Fruit fly (Drosophila melanogaster): Measurements from ENCODE around the gene RhoGAP15B.

RhoGAP15B gene

DNA sequence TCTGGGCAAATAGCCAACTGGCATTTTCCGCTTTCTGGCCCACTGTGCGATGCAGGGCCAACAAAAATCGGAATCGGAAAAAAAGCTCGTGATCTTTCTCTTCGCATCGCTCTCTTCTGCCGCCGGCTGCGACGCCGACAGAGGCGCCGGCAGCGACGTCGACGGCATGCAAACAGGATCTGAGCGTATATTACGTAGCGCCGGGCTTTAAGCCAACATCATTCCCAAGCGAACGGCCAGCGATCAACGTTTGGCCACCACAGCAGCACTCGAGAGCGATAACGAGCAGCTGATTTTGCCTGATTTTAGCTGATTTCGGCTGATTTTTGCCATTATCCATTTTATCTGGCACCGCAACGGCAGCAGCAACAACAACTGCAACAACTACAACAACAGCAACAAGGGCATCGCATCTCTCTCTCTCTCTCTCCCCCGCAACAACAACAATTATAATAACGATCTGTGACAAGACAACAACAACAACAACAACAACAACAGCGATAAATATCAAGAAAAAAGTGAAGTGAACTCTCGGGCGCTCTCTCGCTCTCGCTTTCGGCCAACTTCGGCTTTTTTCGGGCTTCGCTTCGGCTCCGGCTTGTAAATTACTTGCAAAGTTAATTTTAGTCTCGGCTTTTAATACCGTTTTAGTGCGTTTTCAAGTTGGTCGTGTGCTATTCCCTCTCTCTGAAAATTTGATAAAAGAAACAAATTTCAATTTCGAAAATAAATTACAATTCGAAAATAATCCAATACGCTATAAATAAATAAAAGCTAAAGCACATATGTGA is 29.9 kb upstream of the RhoGAP15B start, which contains the start of gene CG4928 (continued):
- TF ChIP-seq abd-A (tag; optimal IDR thresholded peaks at IDR 0.05) (peak; percentile 75), mirr (GFP tag; optimal IDR thresholded peaks at IDR 0.05) (no peak), cad (GFP tag; optimal IDR thresholded peaks at IDR 0.05) (no peak), sima (GFP tag; optimal IDR thresholded peaks at IDR 0.05) (no peak), Atf6 (GFP tag; IDR thresholded peaks at IDR 0.05) (no peak), Hr39 (optimal IDR thresholded peaks at IDR 0.05) (no peak), CG9215 (GFP tag; IDR thresholded peaks at IDR 0.05) (no peak), CG9932 (GFP tag; IDR thresholded peaks at IDR 0.05) (0 out of 2 replicates have a peak, but pooled peaks have one; percentile 29), al (GFP tag; IDR thresholded peaks at IDR 0.05) (no peak), so (GFP tag; IDR thresholded peaks at IDR 0.05) (0 out of 3 replicates have a peak, but pooled peaks have one; percentile 22), CG7786 (GFP tag; optimal IDR thresholded peaks at IDR 0.05) (no peak), kni (GFP tag; optimal IDR thresholded peaks at IDR 0.05) (no peak), row (GFP tag; IDR thresholded peaks at IDR 0.05) (0 out of 3 replicates have a peak, but pooled peaks have one; percentile 32), klu (GFP tag; IDR thresholded peaks at IDR 0.05) (0 out of 2 replicates have a peak, but pooled peaks have one; percentile 20), vnd (GFP tag; IDR thresholded peaks at IDR 0.05; ENCODE audit: partially characterized antibody) (no peak), CG3163 (GFP tag; optimal IDR thresholded peaks at IDR 0.05) (peak; percentile 14), Sry-β (GFP tag; optimal IDR thresholded peaks at IDR 0.05) (no peak), ham (GFP tag; IDR thresholded peaks at IDR 0.05) (no peak), Poxn (GFP tag; IDR thresholded peaks at IDR 0.05) (no peak), pnt (GFP tag; optimal IDR thresholded peaks at IDR 0.05) (no peak), Chrac-16 (GFP tag; optimal IDR thresholded peaks at IDR 0.05) (no peak), grn (GFP tag; optimal IDR thresholded peaks at IDR 0.05) (peak; percentile 45), da (GFP tag; optimal IDR thresholded peaks at IDR 0.05) (no peak), CG11456 (GFP tag; IDR thresholded peaks at IDR 0.05) (no peak), Pdp1 (GFP tag; optimal IDR thresholded peaks at IDR 0.05) (peak in 1 of 2 experiments; percentile 18), zen (tag; optimal IDR thresholded peaks at IDR 0.05) (no peak), nmo (GFP tag; optimal IDR thresholded peaks at IDR 0.05) (no peak), lbe (GFP tag; optimal IDR thresholded peaks at IDR 0.05) (no peak), CG17829 (tag; optimal IDR thresholded peaks at IDR 0.05) (no peak), Jarid2 (GFP tag; optimal IDR thresholded peaks at IDR 0.05) (no peak), amos (GFP tag; IDR thresholded peaks at IDR 0.05; ENCODE audit: partially characterized antibody) (no peak), CG12769 (tag; optimal IDR thresholded peaks at IDR 0.05) (peak; percentile 46), CG4707 (GFP tag; optimal IDR thresholded peaks at IDR 0.05) (peak; percentile 19), CG1024 (GFP tag; IDR thresholded peaks at IDR 0.05) (no peak), Elba2 (GFP tag; optimal IDR thresholded peaks at IDR 0.05) (no peak), knrl (GFP tag; IDR thresholded peaks at IDR 0.05; ENCODE audit: partially characterized antibody) (no peak), grau (tag; optimal IDR thresholded peaks at IDR 0.05) (no peak), sqz (GFP tag; optimal IDR thresholded peaks at IDR 0.05) (no peak), CG7987 (GFP tag; optimal IDR thresholded peaks at IDR 0.05) (no peak), tgo (GFP tag; IDR thresholded peaks at IDR 0.05) (no peak), pzg (GFP tag; optimal IDR thresholded peaks at IDR 0.05) (no peak), dati (GFP tag; IDR thresholded peaks at IDR 0.05) (no peak), kay (GFP tag; optimal IDR thresholded peaks at IDR 0.05) (no peak), CG42726 (GFP tag; IDR thresholded peaks at IDR 0.05; ENCODE audit: partially characterized antibody) (no peak), ftz-f1 (GFP tag; optimal IDR thresholded peaks at IDR 0.05) (no peak), pros (GFP tag; optimal IDR thresholded peaks at IDR 0.05) (no peak), Usf (GFP tag; optimal IDR thresholded peaks at IDR 0.05) (no peak), Med (GFP tag) (peak; percentile 57), CG14014 (GFP tag; IDR thresholded peaks at IDR 0.05) (no peak), Hr78 (GFP tag; optimal IDR thresholded peaks at IDR 0.05) (no peak)

All from whole organism, embryonic.